Worm (Caenorhabditis elegans): ENCODE results near the gene glb-21.

DNA sequence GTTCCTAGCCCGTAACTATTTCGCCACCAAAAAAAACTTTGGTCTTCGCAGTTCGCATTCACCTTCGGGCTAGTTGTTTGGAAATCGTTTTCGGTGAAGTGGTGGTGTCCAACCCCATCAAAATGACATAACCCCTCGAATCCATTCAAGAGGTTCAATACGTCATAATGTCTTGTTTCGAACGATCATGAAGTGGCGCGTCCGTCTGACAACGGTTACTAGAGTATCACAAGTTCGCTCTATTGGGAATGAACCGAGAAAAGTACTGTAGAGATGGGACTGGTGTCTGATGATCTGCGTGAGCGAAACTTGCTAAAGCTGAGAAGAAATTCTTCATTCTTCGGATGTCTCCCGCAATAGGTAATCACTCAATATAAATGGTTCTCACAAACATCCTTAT, 16.1 kb upstream of the glb-21 start, which contains the start of gene ZC168.2:
- TF ChIP-seq nhr-6 (tag; optimal IDR thresholded peaks at IDR 0.05) (no peak), egl-27 (tag; optimal IDR thresholded peaks at IDR 0.05) (no peak), R02D3.7 (tag; optimal IDR thresholded peaks at IDR 0.05) (no peak), mab-5 (tag; optimal IDR thresholded peaks at IDR 0.05) (no peak), zag-1 (tag; optimal IDR thresholded peaks at IDR 0.05) (no peak), ZK546.5 (tag; optimal IDR thresholded peaks at IDR 0.05) (no peak), snpc-4 (tag; optimal IDR thresholded peaks at IDR 0.05) (no peak), fos-1 (tag; optimal IDR thresholded peaks at IDR 0.05) (no peak), lin-11 (tag; optimal IDR thresholded peaks at IDR 0.05) (no peak), sma-3 (GFP tag; optimal IDR thresholded peaks at IDR 0.05) (no peak), elt-3 (tag; optimal IDR thresholded peaks at IDR 0.05) (no peak)
